Worm (Caenorhabditis elegans): ENCODE data around the gene best-7.

DNA sequence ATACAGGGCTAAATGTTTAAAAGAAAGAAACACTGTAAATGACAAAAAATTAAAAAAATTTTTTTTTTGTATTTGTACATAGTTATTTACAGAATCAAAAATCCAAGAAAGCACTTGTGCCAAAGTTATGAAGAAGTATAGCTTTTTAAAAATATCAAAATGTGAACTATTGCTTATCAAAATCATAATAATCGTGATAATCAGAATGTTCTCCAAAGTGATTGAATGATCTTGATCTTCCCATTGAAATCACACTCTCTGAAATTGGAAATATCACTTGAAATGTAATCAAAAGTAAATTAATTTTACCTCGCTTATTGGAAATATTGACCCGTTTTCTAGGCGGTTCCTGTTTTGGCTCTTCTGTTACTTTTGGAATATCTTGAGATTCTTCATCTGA lies 3.6 kb downstream of the best-7 start:
- TF ChIP-seq nhr-28 (tag; optimal IDR thresholded peaks at IDR 0.05) (no peak), elt-2 (tag; optimal IDR thresholded peaks at IDR 0.05) (no peak), unc-62 (GFP tag; optimal IDR thresholded peaks at IDR 0.05) (no peak), nhr-237 (tag; optimal IDR thresholded peaks at IDR 0.05) (no peak), ceh-16 (tag; optimal IDR thresholded peaks at IDR 0.05) (no peak), tbx-2 (tag; optimal IDR thresholded peaks at IDR 0.05) (no peak), snpc-4 (tag; optimal IDR thresholded peaks at IDR 0.05) (no peak), egl-27 (tag; optimal IDR thresholded peaks at IDR 0.05) (no peak)
